Worm (Caenorhabditis elegans) whole organism, midembryonic: ENCODE data around the gene C10A4.7.
"Not testable (repeated sequence)": the region's sequence is repeated elsewhere in the genome, so short reads cannot be mapped to it uniquely, and the experiment has no call there.

Source experiments
- T22C8.4 ChIP-seq: fragments of 200-800 bp; sonication (Bioruptor generic); IDR thresholded peaks from 2 replicates; pipeline ENCODE4 v1.3.6; 2022; ENCODE audit warnings: missing genetic modification characterization, missing compliant biosample characterization
- cog-1 ChIP-seq: sonication (generic microtip); optimal IDR thresholded peaks from 2 replicates; lab custom pipeline; 2016; ENCODE audit warnings: missing genetic modification characterization, missing compliant biosample characterization
- flt-1 ChIP-seq: fragments of 200-800 bp; sonication (Bioruptor generic); IDR thresholded peaks from 2 replicates; pipeline ENCODE4 v1.3.6; 2022; ENCODE audit warnings: missing genetic modification characterization, missing compliant biosample characterization
- klf-2 ChIP-seq: fragments of 200-800 bp; sonication (Bioruptor generic); conservative IDR thresholded peaks from 2 replicates; pipeline ENCODE4 v1.3.6; 2022; ENCODE audit warnings: missing genetic modification reagents, missing genetic modification characterization, missing compliant biosample characterization
- med-1 ChIP-seq: sonication (generic microtip); optimal IDR thresholded peaks from 2 replicates; lab custom pipeline; 2017; ENCODE audit warnings: missing genetic modification characterization, mild to moderate bottlenecking, missing compliant biosample characterization, antibody characterized with exemption, missing genetic modification reagents; ENCODE audit not compliant: insufficient read depth
- ref-1 ChIP-seq: fragments of 200-800 bp; sonication (Bioruptor generic); conservative IDR thresholded peaks from 2 replicates; pipeline ENCODE4 v1.3.6; 2022; ENCODE audit warnings: missing genetic modification reagents, missing genetic modification characterization, missing compliant biosample characterization
- tab-1 ChIP-seq: fragments of 200-800 bp; sonication (Bioruptor generic); IDR thresholded peaks from 2 replicates; pipeline ENCODE4 v1.3.6; 2022; ENCODE audit warnings: missing genetic modification characterization, missing compliant biosample characterization
- ztf-23 ChIP-seq: fragments of 200-800 bp; sonication (Bioruptor generic); IDR thresholded peaks from 2 replicates; pipeline ENCODE4 v1.3.6; 2022; ENCODE audit warnings: missing genetic modification reagents, missing genetic modification characterization, missing compliant biosample characterization
- ztf-29 ChIP-seq: fragments of 200-800 bp; sonication (Bioruptor generic); IDR thresholded peaks from 2 replicates; pipeline ENCODE4 v1.3.6; 2022; ENCODE audit warnings: missing genetic modification reagents, missing genetic modification characterization, missing compliant biosample characterization

Gene C10A4.7

ce11 chrX:7393167-7393566 is 22.2 kb downstream of the C10A4.7 start, which contains the start of gene gad-2:
Gene gad-2 (plus strand): TSS chrX:7393467.
- TF ChIP-seq cog-1 = no peak
- no peak for TF ChIP-seq tab-1 (GFP tag; lab: Robert Waterston, UW)
- no peak for TF ChIP-seq med-1 (GFP tag; lab: Kevin White, UChicago)
- TF ChIP-seq klf-2 (GFP tag; lab: Robert Waterston, UW) = no peak
- no peak for TF ChIP-seq ztf-23 (GFP tag; lab: Robert Waterston, UW)
- TF ChIP-seq ztf-29 (GFP tag; lab: Robert Waterston, UW) = no peak
- TF ChIP-seq flt-1 (GFP tag; lab: Robert Waterston, UW) = no peak
- TF ChIP-seq ref-1 (GFP tag; lab: Robert Waterston, UW) = no peak
- no peak for TF ChIP-seq T22C8.4 (GFP tag; lab: Robert Waterston, UW)

ce11 chrX:7390270-7390669 is 25.1 kb downstream of the C10A4.7 start, which contains the start of gene C10A4.6:
Gene C10A4.6 (plus strand): TSS chrX:7390570.
- no peak for TF ChIP-seq tab-1 (GFP tag; lab: Robert Waterston, UW)
- TF ChIP-seq ztf-29 (GFP tag; lab: Robert Waterston, UW) = no peak
- TF ChIP-seq klf-2 (GFP tag; lab: Robert Waterston, UW) = no peak
- TF ChIP-seq cog-1 = no peak
- no peak for TF ChIP-seq med-1 (GFP tag; lab: Kevin White, UChicago)
- no peak for TF ChIP-seq flt-1 (GFP tag; lab: Robert Waterston, UW)
- no peak for TF ChIP-seq T22C8.4 (GFP tag; lab: Robert Waterston, UW)

- no peak for TF ChIP-seq med-1 (GFP tag; lab: Kevin White, UChicago)
- TF ChIP-seq ztf-29 (GFP tag; lab: Robert Waterston, UW) = no peak
- TF ChIP-seq flt-1 (GFP tag; lab: Robert Waterston, UW) = no peak
- no peak for TF ChIP-seq T22C8.4 (GFP tag; lab: Robert Waterston, UW)
- no peak for TF ChIP-seq tab-1 (GFP tag; lab: Robert Waterston, UW)
- TF ChIP-seq cog-1 = no peak
- TF ChIP-seq ztf-23 (GFP tag; lab: Robert Waterston, UW) = no peak
- TF ChIP-seq klf-2 (GFP tag; lab: Robert Waterston, UW) = no peak
These were observed 36.7 kb downstream of the C10A4.7 start for ce11 chrX:7378608-7379007.

ce11 chrX:7376941-7377340 is 38.4 kb downstream of the C10A4.7 start, which contains the start of gene npr-8:
Gene npr-8 (plus strand): TSS chrX:7377302.
- TF ChIP-seq cog-1 = no peak
- no peak for TF ChIP-seq tab-1 (GFP tag; lab: Robert Waterston, UW)
- TF ChIP-seq med-1 (GFP tag; lab: Kevin White, UChicago) = no peak
- TF ChIP-seq ztf-29 (GFP tag; lab: Robert Waterston, UW) = no peak
- no peak for TF ChIP-seq ztf-23 (GFP tag; lab: Robert Waterston, UW)
- TF ChIP-seq flt-1 (GFP tag; lab: Robert Waterston, UW) = no peak
- no peak for TF ChIP-seq klf-2 (GFP tag; lab: Robert Waterston, UW)
- TF ChIP-seq T22C8.4 (GFP tag; lab: Robert Waterston, UW) = no peak
- TF ChIP-seq ref-1 (GFP tag; lab: Robert Waterston, UW) = no peak

ce11 chrX:7371945-7372344 is 43.4 kb downstream of the C10A4.7 start:
- TF ChIP-seq med-1 (GFP tag; lab: Kevin White, UChicago) = no peak
- no peak for TF ChIP-seq tab-1 (GFP tag; lab: Robert Waterston, UW)
- no peak for TF ChIP-seq flt-1 (GFP tag; lab: Robert Waterston, UW)
- TF ChIP-seq ztf-23 (GFP tag; lab: Robert Waterston, UW) = no peak
- no peak for TF ChIP-seq ref-1 (GFP tag; lab: Robert Waterston, UW)
- no peak for TF ChIP-seq cog-1
- TF ChIP-seq klf-2 (GFP tag; lab: Robert Waterston, UW) = no peak
- no peak for TF ChIP-seq ztf-29 (GFP tag; lab: Robert Waterston, UW)

- TF ChIP-seq ztf-23 (GFP tag; lab: Robert Waterston, UW) (no peak), med-1 (GFP tag; lab: Kevin White, UChicago) (no peak), ref-1 (GFP tag; lab: Robert Waterston, UW) (no peak), flt-1 (GFP tag; lab: Robert Waterston, UW) (no peak)
These were observed 45.5 kb downstream of the C10A4.7 start for ce11 chrX:7369770-7370169.

ce11 chrX:7365267-7365666 is 50.1 kb downstream of the C10A4.7 start, which contains the start of gene C56G3.2:
Gene C56G3.2 (plus strand): TSS chrX:7365567.
- not testable (repeated sequence) for TF ChIP-seq T22C8.4, tab-1, ztf-29 (GFP tag; lab: Robert Waterston, UW)
